Worm (Caenorhabditis elegans) whole organism, L1 larva: ENCODE measurements around the gene K03A1.4.

ENCODE experiments used
- C16A3.4 ChIP-seq: fragments of 150-350 bp; optimal IDR thresholded peaks from 2 replicates; lab custom pipeline; 2014; ENCODE audit warnings: missing biosample characterization, missing genetic modification characterization
- C34B4.2 ChIP-seq: sonication (generic microtip); optimal IDR thresholded peaks from 2 replicates; lab custom pipeline; 2017; ENCODE audit warnings: mild to moderate bottlenecking, missing genetic modification characterization, missing compliant biosample characterization
- F16B12.6 ChIP-seq: fragments of 150-350 bp; optimal IDR thresholded peaks from 2 replicates; lab custom pipeline; 2014; ENCODE audit warnings: missing biosample characterization, missing genetic modification characterization
- alr-1 ChIP-seq: fragments of 200-800 bp; sonication (Bioruptor generic); optimal IDR thresholded peaks from 2 replicates; lab custom pipeline; 2018; ENCODE audit warnings: borderline replicate concordance, mild to moderate bottlenecking, missing genetic modification characterization, missing compliant biosample characterization
- aly-2 ChIP-seq: fragments of 150-350 bp; optimal IDR thresholded peaks from 2 replicates; lab custom pipeline; 2014; ENCODE audit warnings: missing biosample characterization, missing genetic modification characterization
- ama-1 ChIP-seq: fragments of 150-350 bp; optimal IDR thresholded peaks from 2 replicates; lab custom pipeline; 2014
- blmp-1 ChIP-seq: fragments of 150-350 bp; optimal IDR thresholded peaks from 2 replicates; lab custom pipeline; 2014; ENCODE audit warnings: missing biosample characterization, missing genetic modification characterization
- ceh-63 ChIP-seq: fragments of 200-800 bp; sonication (Bioruptor generic); optimal IDR thresholded peaks from 2 replicates; lab custom pipeline; 2018; ENCODE audit warnings: mild to moderate bottlenecking, missing genetic modification characterization, missing compliant biosample characterization
- ceh-8 ChIP-seq: fragments of 200-800 bp; sonication (Bioruptor generic); optimal IDR thresholded peaks from 2 replicates; lab custom pipeline; 2018; ENCODE audit warnings: mild to moderate bottlenecking, missing genetic modification characterization, moderate library complexity, missing compliant biosample characterization
- ceh-82 ChIP-seq, 3 experiments: fragments of 150-350 bp in 1 of 3; sonication (generic microtip) in 2 of 3; optimal IDR thresholded peaks; 2 replicates each; lab custom pipeline; 2014 to 2017; ENCODE audit warnings: missing biosample characterization in 3 of 3, missing genetic modification characterization in 3 of 3
- ceh-88 ChIP-seq: fragments of 200-800 bp; sonication (Bioruptor generic); IDR thresholded peaks from 2 replicates; pipeline ENCODE4 v1.3.6; 2022; ENCODE audit warnings: missing genetic modification characterization, missing compliant biosample characterization
- ceh-90 ChIP-seq: sonication (generic microtip); optimal IDR thresholded peaks from 2 replicates; lab custom pipeline; 2016; ENCODE audit warnings: missing genetic modification characterization, missing compliant biosample characterization
- dsc-1 ChIP-seq: sonication (generic microtip); optimal IDR thresholded peaks from 2 replicates; lab custom pipeline; 2016; ENCODE audit warnings: mild to moderate bottlenecking, missing genetic modification characterization, missing compliant biosample characterization
- egl-13 ChIP-seq: sonication (generic microtip); optimal IDR thresholded peaks from 2 replicates; lab custom pipeline; 2016; ENCODE audit warnings: missing genotype, missing genetic modification reagents, missing genetic modification characterization, missing compliant biosample characterization
- egl-27 ChIP-seq, 2 experiments: fragments of 150-350 bp in 1 of 2; sonication (generic microtip); optimal IDR thresholded peaks; 3 replicates each; lab custom pipeline; 2017 to 2018; ENCODE audit warnings: missing biosample characterization in 2 of 2, missing genetic modification characterization in 2 of 2, missing genetic modification reagents in 2 of 2
- fkh-8 ChIP-seq: sonication (generic microtip); optimal IDR thresholded peaks from 2 replicates; lab custom pipeline; 2016; ENCODE audit warnings: mild to moderate bottlenecking, missing genetic modification characterization, missing compliant biosample characterization
- hlh-4 ChIP-seq: sonication (generic microtip); optimal IDR thresholded peaks from 2 replicates; lab custom pipeline; 2016; ENCODE audit warnings: mild to moderate bottlenecking, missing genetic modification characterization, missing compliant biosample characterization
- lin-14 ChIP-seq: fragments of 200-800 bp; sonication (Bioruptor generic); optimal IDR thresholded peaks from 2 replicates; lab custom pipeline; 2018; ENCODE audit warnings: mild to moderate bottlenecking, missing genetic modification characterization, moderate library complexity, missing compliant biosample characterization
- lin-15B ChIP-seq: fragments of 150-350 bp; sonication (generic microtip); optimal IDR thresholded peaks from 3 replicates; lab custom pipeline; 2014; ENCODE audit warnings: missing biosample characterization, missing genetic modification characterization
- lin-35 ChIP-seq, 2 experiments: fragments of 150-350 bp; optimal IDR thresholded peaks; 2 replicates each; lab custom pipeline; 2014; ENCODE audit warnings: missing biosample characterization in 2 of 2, missing genetic modification characterization in 2 of 2, missing genetic modification reagents in 2 of 2
- lin-39 ChIP-seq: fragments of 150-350 bp; optimal IDR thresholded peaks from 2 replicates; lab custom pipeline; 2014; ENCODE audit warnings: missing biosample characterization, missing genetic modification reagents, missing genetic modification characterization
- lir-3 ChIP-seq: sonication (generic microtip); optimal IDR thresholded peaks from 2 replicates; lab custom pipeline; 2016; ENCODE audit warnings: mild to moderate bottlenecking, missing genetic modification characterization, moderate library complexity, missing compliant biosample characterization; ENCODE audit not compliant: poor library complexity
- mab-9 ChIP-seq: fragments of 200-800 bp; sonication (Bioruptor generic); IDR thresholded peaks from 2 replicates; pipeline ENCODE4 v1.3.6; 2022; ENCODE audit warnings: missing genetic modification reagents, missing genetic modification characterization, missing compliant biosample characterization
- mdl-1 ChIP-seq, 2 experiments: fragments of 150-350 bp; optimal IDR thresholded peaks; 2 replicates each; lab custom pipeline; 2014 to 2017; ENCODE audit warnings: missing biosample characterization in 2 of 2, missing genetic modification characterization in 2 of 2, inconsistent platforms in 1 of 2
- nhr-12 ChIP-seq: sonication (generic microtip); optimal IDR thresholded peaks from 2 replicates; lab custom pipeline; 2017; ENCODE audit warnings: missing biosample characterization, missing genetic modification characterization
- nhr-19 ChIP-seq: fragments of 200-800 bp; sonication (Bioruptor generic); conservative IDR thresholded peaks from 2 replicates; pipeline ENCODE4 v1.3.6; 2022; ENCODE audit warnings: missing genetic modification characterization, missing compliant biosample characterization
- nhr-20 ChIP-seq: sonication (generic microtip); optimal IDR thresholded peaks from 2 replicates; lab custom pipeline; 2016; ENCODE audit warnings: mild to moderate bottlenecking, missing genetic modification characterization, missing compliant biosample characterization
- nhr-237 ChIP-seq: fragments of 150-350 bp; optimal IDR thresholded peaks from 2 replicates; lab custom pipeline; 2014; ENCODE audit warnings: missing biosample characterization, missing genetic modification characterization
- nhr-77 ChIP-seq: fragments of 150-350 bp; optimal IDR thresholded peaks from 2 replicates; lab custom pipeline; 2014; ENCODE audit warnings: missing biosample characterization, missing genetic modification characterization
- nhr-90 ChIP-seq: sonication (generic microtip); optimal IDR thresholded peaks from 2 replicates; lab custom pipeline; 2016; ENCODE audit warnings: mild to moderate bottlenecking, missing genetic modification characterization, missing compliant biosample characterization; ENCODE audit not compliant: poor library complexity
- pax-3 ChIP-seq: fragments of 200-800 bp; sonication (Bioruptor generic); optimal IDR thresholded peaks from 2 replicates; lab custom pipeline; 2018; ENCODE audit warnings: mild to moderate bottlenecking, missing genetic modification characterization, moderate library complexity, missing compliant biosample characterization
- pqm-1 ChIP-seq: sonication (generic microtip); optimal IDR thresholded peaks from 3 replicates; lab custom pipeline; 2017; ENCODE audit warnings: missing biosample characterization, missing genetic modification characterization
- snu-23 ChIP-seq: sonication (generic microtip); optimal IDR thresholded peaks from 2 replicates; lab custom pipeline; 2016; ENCODE audit warnings: missing genetic modification characterization, missing compliant biosample characterization
- sox-4 ChIP-seq: sonication (generic microtip); optimal IDR thresholded peaks from 2 replicates; lab custom pipeline; 2016; ENCODE audit warnings: missing genetic modification characterization, missing compliant biosample characterization
- swsn-7 ChIP-seq: sonication (generic microtip); optimal IDR thresholded peaks from 2 replicates; lab custom pipeline; 2016; ENCODE audit warnings: missing genetic modification characterization, missing compliant biosample characterization
- tbx-2 ChIP-seq: sonication (generic microtip); optimal IDR thresholded peaks from 2 replicates; lab custom pipeline; 2016; ENCODE audit warnings: missing genetic modification characterization, missing compliant biosample characterization
- unc-130 ChIP-seq: fragments of 150-350 bp; optimal IDR thresholded peaks from 2 replicates; lab custom pipeline; 2017; ENCODE audit warnings: missing biosample characterization, missing genetic modification characterization, inconsistent platforms
- unc-30 ChIP-seq: sonication (generic microtip); optimal IDR thresholded peaks from 2 replicates; lab custom pipeline; 2017; ENCODE audit warnings: missing biosample characterization, missing genetic modification characterization
- xbp-1 ChIP-seq: sonication (generic microtip); optimal IDR thresholded peaks from 2 replicates; lab custom pipeline; 2016; ENCODE audit warnings: missing genetic modification characterization, missing compliant biosample characterization
- zag-1 ChIP-seq: fragments of 150-350 bp; optimal IDR thresholded peaks from 2 replicates; lab custom pipeline; 2014; ENCODE audit warnings: missing biosample characterization, missing genetic modification characterization
- ztf-11 ChIP-seq, 2 experiments: sonication (generic microtip); optimal IDR thresholded peaks; 2 replicates each; lab custom pipeline; 2016 to 2017; ENCODE audit warnings: missing genetic modification characterization in 2 of 2, missing biosample characterization in 1 of 2, missing compliant biosample characterization in 1 of 2
- ztf-4 ChIP-seq: fragments of 150-350 bp; optimal IDR thresholded peaks from 2 replicates; lab custom pipeline; 2014; ENCODE audit warnings: missing biosample characterization, missing genetic modification characterization

K03A1.4 gene

ce11 chrX:7271968-7272367 is 26.6 kb downstream of the K03A1.4 start, which contains the start of gene F46H5.11:
Gene F46H5.11, minus strand, starts transcription at chrX:7272068.
- no peak for TF ChIP-seq C16A3.4
- TF ChIP-seq xbp-1 (tag; lab: Kevin White, UChicago) = no peak
- TF ChIP-seq snu-23 (GFP tag; lab: Kevin White, UChicago) = no peak
- TF ChIP-seq pax-3 (tag; lab: Kevin White, UChicago) = no peak
- no peak for TF ChIP-seq ceh-82 (tag; optimal IDR thresholded peaks at IDR 0.05; lab: Kevin White, UChicago)
- TF ChIP-seq fkh-8 (tag; lab: Kevin White, UChicago) = no peak
- no peak for TF ChIP-seq C34B4.2 (tag; lab: Kevin White, UChicago)
- no peak for TF ChIP-seq ztf-11 (tag; optimal IDR thresholded peaks at IDR 0.05; lab: Kevin White, UChicago)
- no peak for TF ChIP-seq ceh-90
- no peak for TF ChIP-seq alr-1
- no peak for TF ChIP-seq ceh-63
- no peak for TF ChIP-seq nhr-12
- no peak for TF ChIP-seq dsc-1 (tag; lab: Kevin White, UChicago)
- TF ChIP-seq, all 84 proteins: peak for 0

ce11 chrX:7269379-7269778 is 29.2 kb downstream of the K03A1.4 start, which contains the start of gene grd-7:
Gene grd-7, minus strand, starts transcription at chrX:7269479.
- TF ChIP-seq blmp-1 (tag; lab: Kevin White, UChicago) (peak; percentile 22), unc-30 (no peak)

ce11 chrX:7268965-7269364 is 29.6 kb downstream of the K03A1.4 start:
- TF ChIP-seq snu-23 (GFP tag; lab: Kevin White, UChicago) (no peak), alr-1 (no peak), hlh-4 (tag; lab: Kevin White, UChicago) (no peak), egl-13 (tag; lab: Kevin White, UChicago) (no peak), nhr-237 (no peak), lin-35 (GFP tag; optimal IDR thresholded peaks at IDR 0.05; lab: Kevin White, UChicago) (no peak), C34B4.2 (tag; lab: Kevin White, UChicago) (no peak), ztf-4 (no peak), ama-1 (lab: Kevin White, UChicago) (no peak), ceh-88 (no peak), zag-1 (no peak), mab-9 (GFP tag; lab: Robert Waterston, UW) (no peak), C16A3.4 (no peak), unc-130 (tag; lab: Kevin White, UChicago) (no peak), lin-15B (tag; lab: Kevin White, UChicago) (no peak)

ce11 chrX:7265348-7265747 is 33.2 kb downstream of the K03A1.4 start, which contains the start of gene F46H5.2:
Gene F46H5.2, plus strand, starts transcription at chrX:7265648.
- TF ChIP-seq lin-39 (tag; lab: Kevin White, UChicago) = no peak
- no peak for TF ChIP-seq lir-3
- TF ChIP-seq aly-2 (tag; lab: Kevin White, UChicago) = no peak
- TF ChIP-seq tbx-2 (tag; lab: Kevin White, UChicago) = no peak
- TF ChIP-seq nhr-19 (GFP tag; lab: Robert Waterston, UW) = no peak
- TF ChIP-seq nhr-12 = no peak
- no peak for TF ChIP-seq blmp-1 (tag; lab: Kevin White, UChicago)
- no peak for TF ChIP-seq fkh-8 (tag; lab: Kevin White, UChicago)
- TF ChIP-seq, all 84 proteins: peak for 0

ce11 chrX:7264591-7265306 is 33.8 kb downstream of the K03A1.4 start:
- TF ChIP-seq mdl-1 (tag; optimal IDR thresholded peaks at IDR 0.05; lab: Kevin White, UChicago) = peak in 1 of 2 experiments; percentile 85
- TF ChIP-seq alr-1 = no peak
- TF ChIP-seq unc-30 = no peak
- peak; percentile 88 for TF ChIP-seq swsn-7
- TF ChIP-seq egl-27 (tag; optimal IDR thresholded peaks at IDR 0.05; lab: Kevin White, UChicago) = peak in 1 of 2 experiments; percentile 73
- TF ChIP-seq pax-3 (tag; lab: Kevin White, UChicago) = no peak
- no peak for TF ChIP-seq C34B4.2 (tag; lab: Kevin White, UChicago)
- peak; percentile 57 for TF ChIP-seq lin-15B (tag; lab: Kevin White, UChicago)
- no peak for TF ChIP-seq zag-1
- TF ChIP-seq nhr-90 (tag; lab: Kevin White, UChicago) = peak; percentile 78
- peak; percentile 18 for TF ChIP-seq lir-3
- peak; percentile 52 for TF ChIP-seq aly-2 (tag; lab: Kevin White, UChicago)
- peak; percentile 37 for TF ChIP-seq F16B12.6 (tag; lab: Kevin White, UChicago)
- TF ChIP-seq ceh-90 = no peak
- TF ChIP-seq ceh-8 (GFP tag; lab: Kevin White, UChicago) = peak; percentile 65
- peak; percentile 69 to 79 for TF ChIP-seq lin-35 (GFP tag; optimal IDR thresholded peaks at IDR 0.05; lab: Kevin White, UChicago)
- peak; percentile 65 for TF ChIP-seq ztf-4
- TF ChIP-seq sox-4 (tag; lab: Kevin White, UChicago) = no peak
- TF ChIP-seq nhr-20 = peak; percentile 93
- peak; percentile 97 for TF ChIP-seq lin-14 (GFP tag; lab: Kevin White, UChicago)
- peak; percentile 97 for TF ChIP-seq snu-23 (GFP tag; lab: Kevin White, UChicago)
- peak; percentile 90 for TF ChIP-seq nhr-77 (tag; lab: Kevin White, UChicago)
- TF ChIP-seq pqm-1 = no peak
